Worm (Caenorhabditis elegans) whole organism, L4 larva: Measurements from ENCODE around the gene H06H21.8.

Source experiments
- F37D6.2 ChIP-seq: sonication (generic microtip); optimal IDR thresholded peaks from 2 replicates; lab custom pipeline; 2016; ENCODE audit warnings: mild to moderate bottlenecking, missing genetic modification characterization, missing compliant biosample characterization
- F44E2.7 ChIP-seq: fragments of 200-800 bp; sonication (Bioruptor generic); IDR thresholded peaks from 2 replicates; pipeline ENCODE4 v2.1.2; 2022; ENCODE audit warnings: missing genetic modification characterization, missing compliant biosample characterization
- R02D3.7 ChIP-seq: fragments of 150-350 bp; sonication (generic microtip); optimal IDR thresholded peaks from 3 replicates; lab custom pipeline; 2014; ENCODE audit warnings: missing biosample characterization, missing genetic modification characterization
- T20F7.1 ChIP-seq: fragments of 200-800 bp; sonication (Bioruptor generic); optimal IDR thresholded peaks from 2 replicates; lab custom pipeline; 2018; ENCODE audit warnings: mild to moderate bottlenecking, missing genetic modification characterization, missing compliant biosample characterization
- T26A8.4 ChIP-seq: fragments of 200-800 bp; sonication (Bioruptor generic); IDR thresholded peaks from 2 replicates; pipeline ENCODE4 v1.3.6; 2022; ENCODE audit warnings: missing genetic modification characterization, missing compliant biosample characterization
- Y105C5A.15 ChIP-seq: fragments of 200-800 bp; sonication (Bioruptor generic); IDR thresholded peaks from 2 replicates; pipeline ENCODE4 v1.3.6; 2022; ENCODE audit warnings: missing genetic modification characterization, missing compliant biosample characterization
- ZK337.2 ChIP-seq: fragments of 200-800 bp; sonication (Bioruptor generic); IDR thresholded peaks from 2 replicates; pipeline ENCODE4 v1.3.6; 2022; ENCODE audit warnings: missing genetic modification reagents, missing genetic modification characterization, missing compliant biosample characterization
- aly-2 ChIP-seq: sonication (generic microtip); optimal IDR thresholded peaks from 2 replicates; lab custom pipeline; 2018; ENCODE audit warnings: missing biosample characterization, missing genetic modification characterization
- arid-1 ChIP-seq: fragments of 200-800 bp; sonication (Bioruptor generic); conservative IDR thresholded peaks from 2 replicates; pipeline ENCODE4 v1.3.6; 2022; ENCODE audit warnings: missing genetic modification reagents, missing genetic modification characterization, missing compliant biosample characterization
- attf-4 ChIP-seq: sonication (generic microtip); optimal IDR thresholded peaks from 3 replicates; lab custom pipeline; 2017; ENCODE audit warnings: missing biosample characterization, missing genetic modification characterization
- cey-2 ChIP-seq: sonication (generic microtip); optimal IDR thresholded peaks from 3 replicates; lab custom pipeline; 2017; ENCODE audit warnings: missing genetic modification characterization, mild to moderate bottlenecking, missing compliant biosample characterization, antibody characterized with exemption, borderline replicate concordance; ENCODE audit not compliant: insufficient read depth
- daf-12 ChIP-seq: fragments of 150-350 bp; optimal IDR thresholded peaks from 2 replicates; lab custom pipeline; 2014; ENCODE audit warnings: missing biosample characterization, missing genetic modification reagents, missing genetic modification characterization
- daf-16 ChIP-seq, 3 experiments: sonication (generic microtip); optimal IDR thresholded peaks; 2 replicates each; lab custom pipeline; 2016 to 2017; ENCODE audit warnings: missing genetic modification characterization in 3 of 3, missing genetic modification reagents in 3 of 3, mild to moderate bottlenecking in 2 of 3, missing compliant biosample characterization in 2 of 3, missing biosample characterization in 1 of 3, moderate library complexity in 1 of 3
- dmd-6 ChIP-seq: fragments of 200-800 bp; sonication (Bioruptor generic); IDR thresholded peaks from 2 replicates; pipeline ENCODE4 v1.3.6; 2022; ENCODE audit warnings: missing genetic modification reagents, missing genetic modification characterization, missing compliant biosample characterization
- dmd-8 ChIP-seq: fragments of 200-800 bp; sonication (Bioruptor generic); IDR thresholded peaks from 2 replicates; pipeline ENCODE4 v1.3.6; 2022; ENCODE audit warnings: missing genetic modification characterization, missing compliant biosample characterization
- dpl-1 ChIP-seq: fragments of 150-350 bp; optimal IDR thresholded peaks from 2 replicates; lab custom pipeline; 2014; ENCODE audit warnings: missing biosample characterization, missing genetic modification reagents, missing genetic modification characterization
- dve-1 ChIP-seq: sonication (generic microtip); optimal IDR thresholded peaks from 2 replicates; lab custom pipeline; 2017; ENCODE audit warnings: antibody characterized with exemption, mild to moderate bottlenecking, missing genetic modification characterization, missing compliant biosample characterization; ENCODE audit not compliant: insufficient read depth
- egl-27 ChIP-seq: sonication (generic microtip); optimal IDR thresholded peaks from 3 replicates; lab custom pipeline; 2017; ENCODE audit warnings: missing biosample characterization, missing genetic modification reagents, missing genetic modification characterization
- egl-43 ChIP-seq: fragments of 200-800 bp; sonication (Bioruptor generic); IDR thresholded peaks from 2 replicates; pipeline ENCODE4 v1.3.6; 2022; ENCODE audit warnings: missing genetic modification reagents, missing genetic modification characterization, missing compliant biosample characterization
- fkh-10 ChIP-seq: fragments of 150-350 bp; optimal IDR thresholded peaks from 2 replicates; lab custom pipeline; 2014; ENCODE audit warnings: missing biosample characterization, missing genetic modification reagents, missing genetic modification characterization
- hif-1 ChIP-seq, 2 experiments: sonication (generic microtip); optimal IDR thresholded peaks; 2 replicates each; lab custom pipeline; 2016 to 2017; ENCODE audit warnings: missing compliant biosample characterization in 2 of 2, missing genetic modification characterization in 2 of 2, missing genetic modification reagents in 2 of 2, missing genotype in 2 of 2, mild to moderate bottlenecking in 1 of 2
- hlh-11 ChIP-seq: fragments of 200-800 bp; sonication (Bioruptor generic); optimal IDR thresholded peaks from 2 replicates; lab custom pipeline; 2018; ENCODE audit warnings: mild to moderate bottlenecking, missing genetic modification characterization, missing compliant biosample characterization
- hlh-30 ChIP-seq: sonication (generic microtip); optimal IDR thresholded peaks from 2 replicates; lab custom pipeline; 2017; ENCODE audit warnings: antibody characterized with exemption, mild to moderate bottlenecking, missing genetic modification characterization, missing compliant biosample characterization; ENCODE audit not compliant: insufficient read depth
- hmg-1.1 ChIP-seq: fragments of 200-800 bp; sonication (Bioruptor generic); IDR thresholded peaks from 2 replicates; pipeline ENCODE4 v1.3.6; 2022; ENCODE audit warnings: missing genetic modification reagents, missing genetic modification characterization, missing compliant biosample characterization
- lim-7 ChIP-seq: fragments of 200-800 bp; sonication (Bioruptor generic); IDR thresholded peaks from 2 replicates; pipeline ENCODE4 v1.3.6; 2022; ENCODE audit warnings: missing genetic modification characterization, missing compliant biosample characterization
- lsy-2 ChIP-seq, 2 experiments: fragments of 150-350 bp in 1 of 2; sonication (generic microtip) in 1 of 2; optimal IDR thresholded peaks; 2 replicates each; lab custom pipeline; 2014 to 2017; ENCODE audit warnings: missing biosample characterization in 2 of 2, missing genetic modification characterization in 2 of 2
- mdl-1 ChIP-seq, 2 experiments: fragments of 150-350 bp in 1 of 2; sonication (generic microtip) in 1 of 2; optimal IDR thresholded peaks; 2 replicates each; lab custom pipeline; 2014 to 2017; ENCODE audit warnings: missing biosample characterization in 2 of 2, missing genetic modification characterization in 2 of 2
- mdt-29 ChIP-seq: fragments of 200-800 bp; sonication (Bioruptor generic); IDR thresholded peaks from 2 replicates; pipeline ENCODE4 v1.3.6; 2022; ENCODE audit warnings: missing genetic modification reagents, missing genetic modification characterization, missing compliant biosample characterization
- mep-1 ChIP-seq: fragments of 150-350 bp; sonication (generic microtip); optimal IDR thresholded peaks from 3 replicates; lab custom pipeline; 2014; ENCODE audit warnings: missing biosample characterization, missing genetic modification characterization
- mes-2 ChIP-seq: sonication (generic microtip); optimal IDR thresholded peaks from 2 replicates; lab custom pipeline; 2016; ENCODE audit warnings: missing genotype, mild to moderate bottlenecking, missing genetic modification characterization, missing compliant biosample characterization; ENCODE audit not compliant: poor library complexity, severe bottlenecking
- mxl-2 ChIP-seq: fragments of 200-800 bp; sonication (Bioruptor generic); conservative IDR thresholded peaks from 2 replicates; pipeline ENCODE4 v1.3.6; 2022; ENCODE audit warnings: missing genetic modification reagents, missing genetic modification characterization, missing compliant biosample characterization
- mxl-3 ChIP-seq: fragments of 200-800 bp; sonication (Bioruptor generic); optimal IDR thresholded peaks from 2 replicates; lab custom pipeline; 2018; ENCODE audit warnings: mild to moderate bottlenecking, missing genetic modification characterization, missing compliant biosample characterization
- nhr-25 ChIP-seq: sonication (generic microtip); optimal IDR thresholded peaks from 2 replicates; lab custom pipeline; 2017; ENCODE audit warnings: missing genetic modification characterization, mild to moderate bottlenecking, missing compliant biosample characterization, antibody characterized with exemption, moderate library complexity, borderline replicate concordance; ENCODE audit not compliant: insufficient read depth
- nhr-28 ChIP-seq: fragments of 150-350 bp; optimal IDR thresholded peaks from 2 replicates; lab custom pipeline; 2014; ENCODE audit warnings: missing biosample characterization, missing genetic modification characterization
- nhr-41 ChIP-seq: fragments of 200-800 bp; sonication (Bioruptor generic); IDR thresholded peaks from 2 replicates; pipeline ENCODE4 v1.3.6; 2022; ENCODE audit warnings: missing genetic modification reagents, missing genetic modification characterization, missing compliant biosample characterization
- nhr-48 ChIP-seq: sonication (generic microtip); optimal IDR thresholded peaks from 2 replicates; lab custom pipeline; 2016; ENCODE audit warnings: mild to moderate bottlenecking, missing genetic modification characterization, missing compliant biosample characterization
- nhr-6 ChIP-seq: fragments of 150-350 bp; optimal IDR thresholded peaks from 2 replicates; lab custom pipeline; 2014; ENCODE audit warnings: missing biosample characterization, missing genetic modification characterization
- nhr-77 ChIP-seq: fragments of 150-350 bp; optimal IDR thresholded peaks from 2 replicates; lab custom pipeline; 2014; ENCODE audit warnings: missing biosample characterization, missing genetic modification characterization
- pha-4 ChIP-seq, 2 experiments: fragments of 150-350 bp in 1 of 2; fragments of 200-800 bp in 1 of 2; sonication (Bioruptor generic) in 1 of 2; IDR thresholded peaks in 1 of 2; optimal IDR thresholded peaks in 1 of 2; 2 replicates each; pipeline versions ENCODE4 v1.3.6 to Lab custom; 2014 to 2022; ENCODE audit warnings: missing genetic modification characterization in 2 of 2, missing genetic modification reagents in 2 of 2, missing biosample characterization in 1 of 2, missing compliant biosample characterization in 1 of 2
- pqm-1 ChIP-seq: sonication (generic microtip); optimal IDR thresholded peaks from 2 replicates; lab custom pipeline; 2017; ENCODE audit warnings: missing biosample characterization, missing genetic modification characterization
- saeg-2 ChIP-seq: fragments of 200-800 bp; sonication (Bioruptor generic); IDR thresholded peaks from 2 replicates; pipeline ENCODE4 v1.3.6; 2022; ENCODE audit warnings: missing genetic modification reagents, missing genetic modification characterization, missing compliant biosample characterization
- snpc-1.2 ChIP-seq: fragments of 200-800 bp; sonication (Bioruptor generic); IDR thresholded peaks from 2 replicates; pipeline ENCODE4 v1.3.6; 2022; ENCODE audit warnings: missing genetic modification reagents, missing genetic modification characterization, missing compliant biosample characterization
- spr-1 ChIP-seq: sonication (generic microtip); optimal IDR thresholded peaks from 2 replicates; lab custom pipeline; 2016; ENCODE audit warnings: mild to moderate bottlenecking, missing genetic modification characterization, missing compliant biosample characterization
- tag-97 ChIP-seq: fragments of 200-800 bp; sonication (Bioruptor generic); IDR thresholded peaks from 2 replicates; pipeline ENCODE4 v1.3.6; 2022; ENCODE audit warnings: missing genetic modification characterization, missing compliant biosample characterization
- unc-62 ChIP-seq, 3 experiments: fragments of 150-350 bp in 1 of 3; sonication (generic microtip); optimal IDR thresholded peaks in 2 of 3; peaks in 1 of 3; 1 replicate in 1 of 3; 2 replicates in 2 of 3; lab custom pipeline; 2014 to 2017; ENCODE audit warnings: missing biosample characterization in 3 of 3, missing genetic modification characterization in 3 of 3, missing genetic modification reagents in 3 of 3, missing genotype in 1 of 3
- vab-7 ChIP-seq: fragments of 200-800 bp; sonication (Bioruptor generic); IDR thresholded peaks from 2 replicates; pipeline ENCODE4 v1.3.6; 2022; ENCODE audit warnings: missing genetic modification reagents, missing genetic modification characterization, missing compliant biosample characterization
- zfp-2 ChIP-seq: sonication (generic microtip); optimal IDR thresholded peaks from 2 replicates; lab custom pipeline; 2016; ENCODE audit warnings: mild to moderate bottlenecking, missing genetic modification characterization, missing compliant biosample characterization
- zip-2 ChIP-seq: fragments of 150-350 bp; optimal IDR thresholded peaks from 2 replicates; lab custom pipeline; 2014; ENCODE audit warnings: missing biosample characterization, missing genetic modification characterization
- ztf-7 ChIP-seq: fragments of 150-350 bp; optimal IDR thresholded peaks from 2 replicates; lab custom pipeline; 2014; ENCODE audit warnings: missing biosample characterization, missing genetic modification characterization

The H06H21.8 gene

ce11 chrIV:4788332-4788731 is 32.6 kb downstream of the H06H21.8 start, which contains the start of gene nhr-104:
Gene nhr-104, minus strand, starts transcription at chrIV:4788692.
- TF ChIP-seq pha-4 (GFP tag; IDR thresholded peaks at IDR 0.05; lab: Robert Waterston, UW) (no peak), pha-4 (tag; optimal IDR thresholded peaks at IDR 0.05; lab: Kevin White, UChicago) (peak; percentile 26), zip-2 (tag; lab: Kevin White, UChicago) (no peak), nhr-25 (tag; lab: Kevin White, UChicago) (no peak), spr-1 (no peak), nhr-6 (tag; lab: Kevin White, UChicago) (no peak), nhr-48 (tag; lab: Kevin White, UChicago) (peak; percentile 63), nhr-28 (peak; percentile 98), aly-2 (no peak), cey-2 (tag; lab: Kevin White, UChicago) (no peak), vab-7 (GFP tag; lab: Robert Waterston, UW) (no peak), F37D6.2 (no peak), mes-2 (tag; lab: Kevin White, UChicago) (peak; percentile 35), ZK337.2 (GFP tag; lab: Robert Waterston, UW) (no peak), T26A8.4 (GFP tag; lab: Robert Waterston, UW) (no peak), mdt-29 (no peak), mxl-2 (GFP tag; lab: Robert Waterston, UW) (no peak), hif-1 (tag; optimal IDR thresholded peaks at IDR 0.05; lab: Kevin White, UChicago) (peak in 1 of 2 experiments; percentile 33), T20F7.1 (GFP tag; lab: Kevin White, UChicago) (no peak), egl-27 (no peak), tag-97 (GFP tag; lab: Robert Waterston, UW) (no peak), R02D3.7 (tag; lab: Kevin White, UChicago) (no peak), hlh-30 (tag; lab: Kevin White, UChicago) (peak; percentile 67), lsy-2 (tag; optimal IDR thresholded peaks at IDR 0.05; lab: Kevin White, UChicago) (peak in 1 of 2 experiments; percentile 59), hlh-11 (tag; lab: Kevin White, UChicago) (peak; percentile 80), egl-43 (GFP tag; lab: Robert Waterston, UW) (no peak), daf-12 (tag; lab: Kevin White, UChicago) (no peak), mxl-3 (GFP tag; lab: Kevin White, UChicago) (peak; percentile 45), arid-1 (no peak), dve-1 (tag; lab: Kevin White, UChicago) (peak; percentile 81), ztf-7 (tag; lab: Kevin White, UChicago) (peak; percentile 14), dmd-8 (GFP tag; lab: Robert Waterston, UW) (no peak), unc-62 (GFP tag; optimal IDR thresholded peaks at IDR 0.05 in 1 of 2; lab: Kevin White, UChicago) (peak in 1 of 2 experiments; percentile 92), unc-62 (tag; optimal IDR thresholded peaks at IDR 0.05; lab: Kevin White, UChicago) (no peak), nhr-41 (GFP tag; lab: Robert Waterston, UW) (no peak), mdl-1 (tag; optimal IDR thresholded peaks at IDR 0.05; lab: Kevin White, UChicago) (peak in 1 of 2 experiments; percentile 86), mep-1 (peak; percentile 45), zfp-2 (tag; lab: Kevin White, UChicago) (no peak), attf-4 (tag; lab: Kevin White, UChicago) (no peak), fkh-10 (GFP tag; lab: Kevin White, UChicago) (no peak), nhr-77 (tag; lab: Kevin White, UChicago) (peak; percentile 83), snpc-1.2 (GFP tag; lab: Robert Waterston, UW) (no peak), daf-16 (GFP tag; optimal IDR thresholded peaks at IDR 0.05; lab: Kevin White, UChicago) (no peak), daf-16 (tag; optimal IDR thresholded peaks at IDR 0.05; lab: Kevin White, UChicago) (peak; percentile 97), lim-7 (no peak), pqm-1 (tag; lab: Kevin White, UChicago) (no peak), Y105C5A.15 (GFP tag; lab: Robert Waterston, UW) (no peak), dpl-1 (GFP tag; lab: Kevin White, UChicago) (no peak), dmd-6 (peak; percentile 72), F44E2.7 (GFP tag; lab: Robert Waterston, UW) (no peak), saeg-2 (GFP tag; lab: Robert Waterston, UW) (no peak), hmg-1.1 (GFP tag; lab: Robert Waterston, UW) (0 out of 2 replicates have a peak, but pooled peaks have one; percentile 17)
